Worm (Caenorhabditis elegans): ENCODE measurements around the gene algn-11.
A peak's percentile ranks its signal among the peaks of the same experiment; 100 is the strongest.

The algn-11 gene

DNA sequence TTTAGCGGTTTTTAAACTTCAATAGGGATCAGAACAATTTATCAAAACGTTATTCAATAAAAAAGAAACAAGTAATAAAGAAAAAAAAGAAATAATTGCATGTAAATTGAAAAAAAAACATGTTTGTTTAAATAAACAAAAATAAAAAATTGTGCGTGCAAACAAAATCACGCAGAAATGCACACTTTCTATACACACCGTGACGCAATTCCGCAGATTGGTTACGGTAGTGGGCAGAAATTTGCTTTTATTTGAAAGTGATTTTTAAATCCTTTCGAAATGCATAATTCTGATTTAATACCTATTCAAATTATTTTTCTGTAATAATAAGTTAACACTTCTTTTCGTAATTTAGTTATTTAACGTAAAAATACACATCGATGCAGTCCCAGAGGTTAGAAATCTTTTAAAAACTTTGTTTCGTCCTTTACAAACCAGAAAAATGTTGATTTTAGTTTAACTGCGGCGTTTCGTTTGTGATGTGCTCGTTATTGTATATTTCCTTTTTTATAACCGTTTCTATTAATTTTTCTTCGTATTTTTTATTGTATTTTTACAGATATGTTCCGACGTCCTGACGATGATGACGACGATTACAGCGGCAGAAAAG is 2.8 kb upstream of the algn-11 start, which contains the start of gene cwf-19L2:
Gene cwf-19L2, plus strand, starts transcription at position 560 of the 610 bp plus-strand sequence.
- TF ChIP-seq T23F11.4 (GFP tag; optimal IDR thresholded peaks at IDR 0.05) = no peak
- no peak for TF ChIP-seq lim-6 (tag; optimal IDR thresholded peaks at IDR 0.05)

DNA sequence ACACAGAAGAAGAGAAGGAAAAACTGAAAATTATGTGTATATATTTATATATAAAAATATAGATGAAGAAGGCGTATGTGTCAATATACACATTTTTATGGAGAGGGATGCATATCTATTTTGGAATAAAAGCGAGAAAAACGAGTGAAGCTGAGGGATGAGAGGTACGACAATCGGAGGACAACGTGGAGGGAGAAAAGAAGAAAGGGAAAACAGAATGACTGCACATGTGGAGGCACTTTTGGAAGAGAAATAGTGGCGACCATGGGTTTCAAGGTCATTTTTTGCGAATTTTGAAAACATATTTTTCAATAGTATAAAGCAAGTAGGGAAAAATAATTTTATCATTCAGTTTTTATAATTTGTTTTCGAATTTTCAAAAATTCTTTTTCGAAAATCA is 2.2 kb upstream of the algn-11 start:
- TF ChIP-seq unc-55 (GFP tag; optimal IDR thresholded peaks at IDR 0.05) = peak; percentile 10
- TF ChIP-seq ceh-18 (tag; optimal IDR thresholded peaks at IDR 0.05) = no peak
- no peak for TF ChIP-seq gmeb-2 (tag; optimal IDR thresholded peaks at IDR 0.05)

- TF ChIP-seq unc-42 (tag; optimal IDR thresholded peaks at IDR 0.05) (peak; percentile 48), ceh-31 (tag; optimal IDR thresholded peaks at IDR 0.05) (no peak), elt-2 (tag; optimal IDR thresholded peaks at IDR 0.05) (no peak)
These were observed 854 bp upstream of the algn-11 start for ce11 chrIII:7291216-7291615.

DNA sequence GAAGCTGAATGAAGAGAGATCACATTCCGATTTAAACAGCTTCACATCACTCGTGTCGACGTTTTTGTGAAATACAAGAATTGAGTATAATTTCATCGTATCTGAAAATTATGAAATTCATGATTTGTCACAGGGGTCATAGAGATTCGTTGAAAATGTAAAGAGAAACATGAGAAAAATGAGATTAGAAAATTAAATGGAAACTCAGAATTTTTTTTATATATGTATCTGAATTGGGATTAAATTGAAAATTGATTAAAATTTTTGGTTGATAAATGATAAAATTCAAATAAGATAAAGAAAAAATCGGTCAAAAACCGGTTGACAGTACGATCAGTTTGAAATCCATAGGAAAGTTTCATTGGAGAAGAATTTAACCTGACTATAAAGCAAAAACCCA is 2.9 kb downstream of the algn-11 start, which contains the start of gene ykt-6:
Gene ykt-6, minus strand, starts transcription at position 101 of the 400 bp plus-strand sequence.
- TF ChIP-seq ceh-45 (GFP tag; IDR thresholded peaks at IDR 0.05) = no peak
- no peak for TF ChIP-seq ceh-30 (tag; optimal IDR thresholded peaks at IDR 0.05)
- no peak for TF ChIP-seq pqm-1 (tag; optimal IDR thresholded peaks at IDR 0.05)
- TF ChIP-seq ref-2 (tag; optimal IDR thresholded peaks at IDR 0.05) = no peak
- no peak for TF ChIP-seq lin-11 (tag; optimal IDR thresholded peaks at IDR 0.05)
- no peak for TF ChIP-seq sox-2 (GFP tag; IDR thresholded peaks at IDR 0.05)
- no peak for TF ChIP-seq hlh-30 (tag; optimal IDR thresholded peaks at IDR 0.05; ENCODE audit: insufficient read depth)
- no peak for TF ChIP-seq ceh-14 (tag; optimal IDR thresholded peaks at IDR 0.05)
- no peak for TF ChIP-seq sdc-2 (tag; optimal IDR thresholded peaks at IDR 0.05)
- TF ChIP-seq syd-9 (tag; optimal IDR thresholded peaks at IDR 0.05) = no peak

- TF ChIP-seq fkh-6 (tag; optimal IDR thresholded peaks at IDR 0.05) (no peak), ceh-2 (tag; optimal IDR thresholded peaks at IDR 0.05) (no peak), ceh-45 (GFP tag; IDR thresholded peaks at IDR 0.05) (no peak), T23F11.4 (GFP tag; optimal IDR thresholded peaks at IDR 0.05) (no peak), ama-1 (optimal IDR thresholded peaks at IDR 0.05) (no peak), ahr-1 (tag; optimal IDR thresholded peaks at IDR 0.05) (no peak), pqm-1 (tag; optimal IDR thresholded peaks at IDR 0.05) (no peak), pha-4 (tag; optimal IDR thresholded peaks at IDR 0.05) (no peak), ceh-31 (tag; optimal IDR thresholded peaks at IDR 0.05) (no peak), nhr-232 (tag; optimal IDR thresholded peaks at IDR 0.05) (no peak), sox-4 (tag; optimal IDR thresholded peaks at IDR 0.05) (no peak), eyg-1 (tag; optimal IDR thresholded peaks at IDR 0.05) (no peak), hlh-6 (tag; optimal IDR thresholded peaks at IDR 0.05) (no peak), ceh-14 (tag; optimal IDR thresholded peaks at IDR 0.05) (no peak), elt-4 (tag; optimal IDR thresholded peaks at IDR 0.05) (no peak), hlh-8 (tag; optimal IDR thresholded peaks at IDR 0.05) (no peak), Y22D7AL.16 (tag; optimal IDR thresholded peaks at IDR 0.05) (no peak), syd-9 (tag; optimal IDR thresholded peaks at IDR 0.05) (no peak), hlh-15 (tag; optimal IDR thresholded peaks at IDR 0.05) (no peak), pros-1 (tag; optimal IDR thresholded peaks at IDR 0.05) (no peak)
These were observed 4.6 kb downstream of the algn-11 start, which contains the start of gene pho-5 for ce11 chrIII:7285783-7286182. Gene pho-5 (minus strand): TSS chrIII:7285883.

- TF ChIP-seq unc-42 (tag; optimal IDR thresholded peaks at IDR 0.05) (peak; percentile 2), F13H6.1 (tag; optimal IDR thresholded peaks at IDR 0.05) (no peak)
These were observed 9.2 kb downstream of the algn-11 start, which contains the start of gene B0361.3 for ce11 chrIII:7281179-7281578. Gene B0361.3 (plus strand): TSS chrIII:7281462.
